Worm (Caenorhabditis elegans) whole organism, young adult: ENCODE measurements around the gene rps-21.
A peak's percentile ranks its signal among the peaks of the same experiment; 100 is the strongest.

Experiments used
- B0261.1 ChIP-seq: sonication (generic microtip); optimal IDR thresholded peaks from 2 replicates; lab custom pipeline; 2016; ENCODE audit warnings: mild to moderate bottlenecking, missing genetic modification characterization, moderate library complexity, missing compliant biosample characterization
- B0336.3 ChIP-seq: fragments of 200-800 bp; sonication (Bioruptor generic); IDR thresholded peaks from 2 replicates; pipeline ENCODE4 v1.3.6; 2022; ENCODE audit warnings: missing genetic modification characterization, missing compliant biosample characterization
- F10E7.11 ChIP-seq: sonication (generic microtip); optimal IDR thresholded peaks from 2 replicates; lab custom pipeline; 2017; ENCODE audit warnings: mild to moderate bottlenecking, missing genetic modification characterization, moderate library complexity, missing compliant biosample characterization
- F23B12.7 ChIP-seq: sonication (generic microtip); optimal IDR thresholded peaks from 2 replicates; lab custom pipeline; 2017; ENCODE audit warnings: missing genetic modification characterization, mild to moderate bottlenecking, missing compliant biosample characterization, antibody characterized with exemption, moderate library complexity; ENCODE audit not compliant: insufficient read depth
- F39B2.1 ChIP-seq: fragments of 200-800 bp; sonication (Bioruptor generic); IDR thresholded peaks from 2 replicates; pipeline ENCODE4 v1.3.6; 2022; ENCODE audit warnings: missing genetic modification reagents, missing genetic modification characterization, missing compliant biosample characterization
- F49E8.2 ChIP-seq: sonication (generic microtip); optimal IDR thresholded peaks from 3 replicates; lab custom pipeline; 2017; ENCODE audit warnings: missing genetic modification characterization, mild to moderate bottlenecking, missing compliant biosample characterization, antibody characterized with exemption, moderate library complexity; ENCODE audit not compliant: insufficient read depth
- F57C9.4 ChIP-seq: sonication (generic microtip); optimal IDR thresholded peaks from 2 replicates; lab custom pipeline; 2017; ENCODE audit warnings: mild to moderate bottlenecking, missing genetic modification characterization, missing compliant biosample characterization
- K12H6.12 ChIP-seq: fragments of 200-800 bp; sonication (Bioruptor generic); optimal IDR thresholded peaks from 2 replicates; lab custom pipeline; 2018; ENCODE audit warnings: mild to moderate bottlenecking, missing genetic modification characterization, missing compliant biosample characterization
- T07F8.4 ChIP-seq: sonication (generic microtip); optimal IDR thresholded peaks from 2 replicates; lab custom pipeline; 2016; ENCODE audit warnings: mild to moderate bottlenecking, missing genetic modification characterization, moderate library complexity, missing compliant biosample characterization
- T26A5.8 ChIP-seq: sonication (generic microtip); optimal IDR thresholded peaks from 2 replicates; lab custom pipeline; 2016; ENCODE audit warnings: missing genetic modification characterization, missing compliant biosample characterization
- Y67H2A.10 ChIP-seq: fragments of 200-800 bp; sonication (Bioruptor generic); conservative IDR thresholded peaks from 2 replicates; pipeline ENCODE4 v1.3.6; 2022; ENCODE audit warnings: missing genetic modification reagents, missing genetic modification characterization, missing compliant biosample characterization
- Y79H2A.3 ChIP-seq: fragments of 200-800 bp; sonication (Bioruptor generic); conservative IDR thresholded peaks from 2 replicates; pipeline ENCODE4 v1.3.6; 2022; ENCODE audit warnings: missing genetic modification reagents, missing genetic modification characterization, missing compliant biosample characterization
- Y95B8A.8 ChIP-seq: fragments of 200-800 bp; sonication (Bioruptor generic); IDR thresholded peaks from 2 replicates; pipeline ENCODE4 v1.3.6; 2022; ENCODE audit warnings: missing genetic modification reagents, missing genetic modification characterization, missing compliant biosample characterization
- akir-1 ChIP-seq: fragments of 200-800 bp; sonication (Bioruptor generic); optimal IDR thresholded peaks from 2 replicates; lab custom pipeline; 2018; ENCODE audit warnings: mild to moderate bottlenecking, missing genetic modification characterization, moderate library complexity, missing compliant biosample characterization
- attf-5 ChIP-seq: fragments of 200-800 bp; sonication (Bioruptor generic); optimal IDR thresholded peaks from 2 replicates; lab custom pipeline; 2018; ENCODE audit warnings: mild to moderate bottlenecking, missing genetic modification characterization, missing compliant biosample characterization
- ccch-3 ChIP-seq: fragments of 200-800 bp; sonication (Bioruptor generic); optimal IDR thresholded peaks from 2 replicates; lab custom pipeline; 2018; ENCODE audit warnings: mild to moderate bottlenecking, missing genetic modification characterization, missing compliant biosample characterization
- cebp-1 ChIP-seq, 2 experiments: fragments of 200-800 bp in 1 of 2; sonication (Bioruptor generic) in 1 of 2; sonication (generic microtip) in 1 of 2; IDR thresholded peaks in 1 of 2; optimal IDR thresholded peaks in 1 of 2; 2 replicates each; pipeline versions ENCODE4 v1.3.6 to Lab custom; 2017 to 2022; ENCODE audit warnings: missing compliant biosample characterization in 2 of 2, missing genetic modification characterization in 2 of 2, mild to moderate bottlenecking in 1 of 2, missing genetic modification reagents in 1 of 2, moderate library complexity in 1 of 2
- cebp-2 ChIP-seq: fragments of 200-800 bp; sonication (Bioruptor generic); IDR thresholded peaks from 2 replicates; pipeline ENCODE4 v1.3.6; 2022; ENCODE audit warnings: missing genetic modification characterization, missing compliant biosample characterization
- ceh-100 ChIP-seq: fragments of 200-800 bp; sonication (Bioruptor generic); IDR thresholded peaks from 2 replicates; pipeline ENCODE4 v1.3.6; 2022; ENCODE audit warnings: missing genetic modification reagents, missing genetic modification characterization, missing compliant biosample characterization
- dox-1 ChIP-seq: fragments of 200-800 bp; sonication (Bioruptor generic); IDR thresholded peaks from 2 replicates; pipeline ENCODE4 v1.3.6; 2022; ENCODE audit warnings: missing genetic modification reagents, missing genetic modification characterization, missing compliant biosample characterization
- dpl-1 ChIP-seq: fragments of 150-350 bp; optimal IDR thresholded peaks from 2 replicates; lab custom pipeline; 2014; ENCODE audit warnings: missing biosample characterization, missing genetic modification reagents, missing genetic modification characterization
- efl-1 ChIP-seq: fragments of 150-350 bp; optimal IDR thresholded peaks from 2 replicates; lab custom pipeline; 2014; ENCODE audit warnings: missing biosample characterization, missing genetic modification reagents, missing genetic modification characterization
- egl-44 ChIP-seq: fragments of 200-800 bp; sonication (Bioruptor generic); IDR thresholded peaks from 2 replicates; pipeline ENCODE4 v1.3.6; 2022; ENCODE audit warnings: missing genetic modification reagents, missing genetic modification characterization, missing compliant biosample characterization
- ekl-4 ChIP-seq: fragments of 200-800 bp; sonication (Bioruptor generic); IDR thresholded peaks from 2 replicates; pipeline ENCODE4 v1.3.6; 2022; ENCODE audit warnings: missing genetic modification reagents, missing genetic modification characterization, missing compliant biosample characterization
- hlh-12 ChIP-seq: sonication (generic microtip); optimal IDR thresholded peaks from 2 replicates; lab custom pipeline; 2016; ENCODE audit warnings: missing genetic modification characterization, missing compliant biosample characterization
- hrde-1 ChIP-seq: sonication (generic microtip); optimal IDR thresholded peaks from 2 replicates; lab custom pipeline; 2016; ENCODE audit warnings: missing genetic modification characterization, mild to moderate bottlenecking, missing compliant biosample characterization, moderate library complexity, missing genotype, missing genetic modification reagents, borderline replicate concordance
- lir-1 ChIP-seq: fragments of 200-800 bp; sonication (Bioruptor generic); conservative IDR thresholded peaks from 2 replicates; pipeline ENCODE4 v1.3.6; 2022; ENCODE audit warnings: missing genetic modification reagents, missing genetic modification characterization, missing compliant biosample characterization
- madf-10 ChIP-seq: sonication (generic microtip); optimal IDR thresholded peaks from 2 replicates; lab custom pipeline; 2016; ENCODE audit warnings: mild to moderate bottlenecking, missing genetic modification characterization, missing compliant biosample characterization
- madf-8 ChIP-seq: fragments of 200-800 bp; sonication (Bioruptor generic); conservative IDR thresholded peaks from 2 replicates; pipeline ENCODE4 v1.3.6; 2022; ENCODE audit warnings: missing genetic modification reagents, missing genetic modification characterization, missing compliant biosample characterization
- mcd-1 ChIP-seq: fragments of 200-800 bp; sonication (Bioruptor generic); IDR thresholded peaks from 2 replicates; pipeline ENCODE4 v1.3.6; 2022; ENCODE audit warnings: missing genetic modification reagents, missing genetic modification characterization, missing compliant biosample characterization
- mel-28 ChIP-seq: sonication (generic microtip); optimal IDR thresholded peaks from 2 replicates; lab custom pipeline; 2016; ENCODE audit warnings: borderline replicate concordance, mild to moderate bottlenecking, missing genetic modification characterization, missing compliant biosample characterization
- mes-4 ChIP-seq: sonication (generic microtip); optimal IDR thresholded peaks from 2 replicates; lab custom pipeline; 2016; ENCODE audit warnings: missing genotype, missing genetic modification characterization, missing compliant biosample characterization
- nhr-27 ChIP-seq: fragments of 200-800 bp; sonication (Bioruptor generic); optimal IDR thresholded peaks from 2 replicates; lab custom pipeline; 2018; ENCODE audit warnings: mild to moderate bottlenecking, missing genetic modification characterization, moderate library complexity, missing compliant biosample characterization
- nhr-80 ChIP-seq: sonication (generic microtip); optimal IDR thresholded peaks from 2 replicates; lab custom pipeline; 2016; ENCODE audit warnings: missing genetic modification characterization, missing compliant biosample characterization
- nhr-90 ChIP-seq: sonication (generic microtip); optimal IDR thresholded peaks from 2 replicates; lab custom pipeline; 2016; ENCODE audit warnings: missing genotype, mild to moderate bottlenecking, missing genetic modification characterization, missing compliant biosample characterization
- rcor-1 ChIP-seq: fragments of 200-800 bp; sonication (Bioruptor generic); IDR thresholded peaks from 2 replicates; pipeline ENCODE4 v1.3.6; 2022; ENCODE audit warnings: missing genetic modification reagents, missing genetic modification characterization, missing compliant biosample characterization
- repo-1 ChIP-seq: sonication (generic microtip); optimal IDR thresholded peaks from 2 replicates; lab custom pipeline; 2017; ENCODE audit warnings: mild to moderate bottlenecking, missing genetic modification characterization, missing compliant biosample characterization
- rpc-1 ChIP-seq, 2 experiments: fragments of 150-350 bp in 1 of 2; sonication (generic microtip) in 1 of 2; optimal IDR thresholded peaks; 2 replicates each; lab custom pipeline; 2014 to 2018; ENCODE audit warnings: missing biosample characterization in 1 of 2, missing genetic modification characterization in 1 of 2, missing genetic modification reagents in 1 of 2, missing genotype in 1 of 2
- sea-2 ChIP-seq: fragments of 200-800 bp; sonication (Bioruptor generic); IDR thresholded peaks from 2 replicates; pipeline ENCODE4 v1.3.6; 2022; ENCODE audit warnings: missing genetic modification characterization, missing compliant biosample characterization
- snpc-1.1 ChIP-seq: sonication (generic microtip); optimal IDR thresholded peaks from 2 replicates; lab custom pipeline; 2017; ENCODE audit warnings: missing genetic modification characterization, mild to moderate bottlenecking, missing compliant biosample characterization, antibody characterized with exemption, moderate library complexity, missing genotype, missing genetic modification reagents; ENCODE audit not compliant: insufficient read depth
- snpc-4 ChIP-seq, 5 experiments: fragments of 150-350 bp in 1 of 5; sonication (generic microtip) in 4 of 5; optimal IDR thresholded peaks; 2 replicates each; lab custom pipeline; 2014 to 2018; ENCODE audit warnings: missing genetic modification characterization in 5 of 5, missing biosample characterization in 3 of 5, antibody characterized with exemption in 2 of 5, mild to moderate bottlenecking in 2 of 5, missing compliant biosample characterization in 2 of 5, missing genotype in 2 of 5, moderate library complexity in 2 of 5, missing genetic modification reagents in 1 of 5
- xnd-1 ChIP-seq: sonication (generic microtip); optimal IDR thresholded peaks from 2 replicates; lab custom pipeline; 2016; ENCODE audit warnings: missing genotype, missing genetic modification reagents, missing genetic modification characterization, missing compliant biosample characterization
- zfh-2 ChIP-seq: fragments of 200-800 bp; sonication (Bioruptor generic); conservative IDR thresholded peaks from 2 replicates; pipeline ENCODE4 v1.3.6; 2022; ENCODE audit warnings: missing genetic modification reagents, missing genetic modification characterization, missing compliant biosample characterization
- zim-3 ChIP-seq: sonication (generic microtip); optimal IDR thresholded peaks from 2 replicates; lab custom pipeline; 2017; ENCODE audit warnings: mild to moderate bottlenecking, missing genetic modification characterization, moderate library complexity, missing compliant biosample characterization
- ztf-26 ChIP-seq: sonication (generic microtip); optimal IDR thresholded peaks from 2 replicates; lab custom pipeline; 2017; ENCODE audit warnings: missing genetic modification characterization, missing compliant biosample characterization
- ztf-28 ChIP-seq: fragments of 200-800 bp; sonication (Bioruptor generic); IDR thresholded peaks from 2 replicates; pipeline ENCODE4 v1.3.6; 2022; ENCODE audit warnings: missing genetic modification reagents, missing genetic modification characterization, missing compliant biosample characterization
- ztf-6 ChIP-seq: fragments of 200-800 bp; sonication (Bioruptor generic); IDR thresholded peaks from 2 replicates; pipeline ENCODE4 v1.3.6; 2022; ENCODE audit warnings: missing genetic modification reagents, missing genetic modification characterization, missing compliant biosample characterization

The rps-21 gene

ce11 chrIII:7209721-7210120 is 20.3 kb upstream of the rps-21 start, which contains the start of gene R151.2 (continued):
- TF ChIP-seq T26A5.8 (no peak), ceh-100 (GFP tag; lab: Robert Waterston, UW) (peak; percentile 24; the same call in 1 of the 2 replicates), nhr-27 (no peak), Y79H2A.3 (GFP tag; lab: Robert Waterston, UW) (no peak), madf-8 (GFP tag; lab: Robert Waterston, UW) (no peak), F39B2.1 (GFP tag; lab: Robert Waterston, UW) (no peak), ekl-4 (peak; percentile 45; the same call in 1 of the 2 replicates), hlh-12 (no peak), B0261.1 (tag; lab: Kevin White, UChicago) (no peak), ztf-6 (GFP tag; lab: Robert Waterston, UW) (no peak), F23B12.7 (tag; lab: Kevin White, UChicago) (no peak), nhr-80 (tag; lab: Kevin White, UChicago) (no peak), mes-4 (tag; lab: Kevin White, UChicago) (no peak), attf-5 (GFP tag; lab: Kevin White, UChicago) (no peak), zim-3 (tag; lab: Kevin White, UChicago) (no peak), mcd-1 (no peak), dox-1 (GFP tag; lab: Robert Waterston, UW) (0 out of 2 replicates have a peak, but pooled peaks have one; percentile 12), K12H6.12 (no peak), nhr-90 (no peak), mel-28 (tag; lab: Kevin White, UChicago) (no peak), rpc-1 (optimal IDR thresholded peaks at IDR 0.05; lab: Kevin White, UChicago) (no peak), rpc-1 (tag; optimal IDR thresholded peaks at IDR 0.05; lab: Kevin White, UChicago) (no peak), Y95B8A.8 (no peak), madf-10 (tag; lab: Kevin White, UChicago) (no peak), T07F8.4 (tag; lab: Kevin White, UChicago) (no peak), zfh-2 (GFP tag; lab: Robert Waterston, UW) (no peak), sea-2 (GFP tag; lab: Robert Waterston, UW) (no peak), Y67H2A.10 (no peak), efl-1 (GFP tag; lab: Kevin White, UChicago) (no peak), egl-44 (GFP tag; lab: Robert Waterston, UW) (0 out of 2 replicates have a peak, but pooled peaks have one; percentile 35), F49E8.2 (peak; percentile 57), B0336.3 (GFP tag; lab: Robert Waterston, UW) (peak; percentile 54), snpc-4 (GFP tag; optimal IDR thresholded peaks at IDR 0.05; lab: Kevin White, UChicago) (no peak), snpc-4 (tag; optimal IDR thresholded peaks at IDR 0.05; lab: Kevin White, UChicago) (peak in 1 of 4 experiments; percentile 3), lir-1 (GFP tag; lab: Robert Waterston, UW) (no peak), dpl-1 (GFP tag; lab: Kevin White, UChicago) (no peak), xnd-1 (tag; lab: Kevin White, UChicago) (no peak), F10E7.11 (tag; lab: Kevin White, UChicago) (no peak), cebp-2 (GFP tag; lab: Robert Waterston, UW) (no peak), snpc-1.1 (tag; lab: Kevin White, UChicago) (no peak), repo-1 (tag; lab: Kevin White, UChicago) (no peak), ztf-26 (tag; lab: Kevin White, UChicago) (no peak), akir-1 (GFP tag; lab: Kevin White, UChicago) (no peak), rcor-1 (GFP tag; lab: Robert Waterston, UW) (no peak; the same call in 1 of the 2 replicates), cebp-1 (GFP tag; IDR thresholded peaks at IDR 0.05; lab: Robert Waterston, UW) (no peak), cebp-1 (tag; optimal IDR thresholded peaks at IDR 0.05; lab: Kevin White, UChicago) (no peak), ccch-3 (GFP tag; lab: Kevin White, UChicago) (no peak), F57C9.4 (no peak), hrde-1 (peak; percentile 77), ztf-28 (no peak)
